Fruit fly (Drosophila melanogaster) whole organism, embryonic: Measurements from ENCODE around the gene Crg-1.

ENCODE experiments used
- Abd-B ChIP-seq: fragments of 200-800 bp; sonication (Bioruptor generic); optimal IDR thresholded peaks from 2 replicates; lab custom pipeline; 2018; ENCODE audit warnings: missing biosample characterization, mild to moderate bottlenecking, missing genetic modification characterization, moderate library complexity
- Blimp-1 ChIP-seq: fragments of 200-800 bp; sonication (Bioruptor generic); optimal IDR thresholded peaks from 3 replicates; lab custom pipeline; 2018; ENCODE audit warnings: missing biosample characterization, missing genetic modification characterization, mild to moderate bottlenecking, moderate library complexity, missing genetic modification reagents
- CG10147 ChIP-seq: fragments of 200-800 bp; sonication (Bioruptor generic); optimal IDR thresholded peaks from 2 replicates; lab custom pipeline; 2019; ENCODE audit warnings: missing biosample characterization, mild to moderate bottlenecking, missing genetic modification characterization, moderate library complexity
- CG10543 ChIP-seq: fragments of 200-800 bp; sonication (Bioruptor generic); optimal IDR thresholded peaks from 3 replicates; lab custom pipeline; 2017; ENCODE audit warnings: missing biosample characterization, mild to moderate bottlenecking, missing genetic modification characterization, moderate library complexity
- CG13123 ChIP-seq: fragments of 200-800 bp; sonication (Bioruptor generic); optimal IDR thresholded peaks from 2 replicates; lab custom pipeline; 2016; ENCODE audit warnings: missing biosample characterization, missing genetic modification characterization
- CG13424 ChIP-seq: fragments of 200-800 bp; sonication (Bioruptor generic); optimal IDR thresholded peaks from 2 replicates; lab custom pipeline; 2019; ENCODE audit warnings: missing biosample characterization, mild to moderate bottlenecking, missing genetic modification characterization, moderate library complexity
- CG14014 ChIP-seq: fragments of 200-800 bp; sonication (Bioruptor generic); IDR thresholded peaks from 2 replicates; pipeline ENCODE4 v1.3.6; 2022; ENCODE audit warnings: missing biosample characterization, missing genetic modification characterization
- CG15479 ChIP-seq: fragments of 200-800 bp; sonication (Bioruptor generic); optimal IDR thresholded peaks from 3 replicates; lab custom pipeline; 2019; ENCODE audit warnings: missing biosample characterization, mild to moderate bottlenecking, missing genetic modification characterization, moderate library complexity
- CG1602 ChIP-seq: fragments of 200-800 bp; sonication (Bioruptor generic); optimal IDR thresholded peaks from 3 replicates; lab custom pipeline; 2016; ENCODE audit warnings: missing biosample characterization, missing genetic modification characterization
- CG16813 ChIP-seq: fragments of 200-800 bp; sonication (Bioruptor generic); IDR thresholded peaks from 3 replicates; pipeline ENCODE4 v1.3.6; 2022; ENCODE audit warnings: missing biosample characterization, missing genetic modification characterization; ENCODE audit not compliant: partially characterized antibody
- CG17359 ChIP-seq: fragments of 200-800 bp; sonication (Bioruptor generic); optimal IDR thresholded peaks from 3 replicates; lab custom pipeline; 2018; ENCODE audit warnings: missing biosample characterization, mild to moderate bottlenecking, missing genetic modification characterization, moderate library complexity
- CG17612 ChIP-seq: fragments of 200-800 bp; sonication (Bioruptor generic); IDR thresholded peaks from 2 replicates; pipeline ENCODE4 v1.3.6; 2022; ENCODE audit warnings: missing biosample characterization, missing genetic modification characterization
- CG33557 ChIP-seq: fragments of 200-800 bp; sonication (Bioruptor generic); optimal IDR thresholded peaks from 2 replicates; lab custom pipeline; 2019; ENCODE audit warnings: missing biosample characterization, mild to moderate bottlenecking, missing genetic modification characterization, moderate library complexity
- CG3407 ChIP-seq: fragments of 200-800 bp; sonication (Bioruptor generic); optimal IDR thresholded peaks from 2 replicates; lab custom pipeline; 2018; ENCODE audit warnings: missing biosample characterization, mild to moderate bottlenecking, missing genetic modification characterization
- CG34376 ChIP-seq: fragments of 200-800 bp; sonication (Bioruptor generic); optimal IDR thresholded peaks from 2 replicates; lab custom pipeline; 2018; ENCODE audit warnings: missing biosample characterization, mild to moderate bottlenecking, missing genetic modification characterization
- CG4328 ChIP-seq: fragments of 200-800 bp; sonication (Bioruptor generic); optimal IDR thresholded peaks from 3 replicates; lab custom pipeline; 2017; ENCODE audit warnings: missing biosample characterization, missing genetic modification reagents, missing genetic modification characterization
- CG4730 ChIP-seq: fragments of 200-800 bp; sonication (Bioruptor generic); IDR thresholded peaks from 2 replicates; pipeline ENCODE4 v1.3.6; 2022; ENCODE audit warnings: missing biosample characterization, missing genetic modification characterization
- CG5180 ChIP-seq: fragments of 200-800 bp; sonication (Bioruptor generic); optimal IDR thresholded peaks from 3 replicates; lab custom pipeline; 2017; ENCODE audit warnings: missing biosample characterization, missing genetic modification characterization, mild to moderate bottlenecking, moderate library complexity, missing genetic modification reagents
- CG6254 ChIP-seq: fragments of 200-800 bp; sonication (Bioruptor generic); optimal IDR thresholded peaks from 3 replicates; lab custom pipeline; 2017; ENCODE audit warnings: mild to moderate bottlenecking, missing biosample characterization, missing genetic modification reagents, missing genetic modification characterization
- CG6272 ChIP-seq: fragments of 200-800 bp; sonication (Bioruptor generic); IDR thresholded peaks from 2 replicates; pipeline ENCODE4 v1.3.6; 2022; ENCODE audit warnings: missing biosample characterization, missing genetic modification characterization
- CG7271 ChIP-seq: fragments of 200-800 bp; sonication (Bioruptor generic); optimal IDR thresholded peaks from 2 replicates; lab custom pipeline; 2018; ENCODE audit warnings: missing biosample characterization, mild to moderate bottlenecking, missing genetic modification characterization, moderate library complexity
- CG7556 ChIP-seq: fragments of 200-800 bp; sonication (Bioruptor generic); optimal IDR thresholded peaks from 2 replicates; lab custom pipeline; 2017; ENCODE audit warnings: missing biosample characterization, mild to moderate bottlenecking, missing genetic modification characterization
- CG8281 ChIP-seq: fragments of 200-800 bp; sonication (Bioruptor generic); optimal IDR thresholded peaks from 2 replicates; lab custom pipeline; 2018; ENCODE audit warnings: missing biosample characterization, mild to moderate bottlenecking, missing genetic modification characterization, moderate library complexity
- CG8388 ChIP-seq: fragments of 200-800 bp; sonication (Bioruptor generic); optimal IDR thresholded peaks from 2 replicates; lab custom pipeline; 2019; ENCODE audit warnings: missing biosample characterization, mild to moderate bottlenecking, missing genetic modification characterization, moderate library complexity
- CG9932 ChIP-seq: fragments of 200-800 bp; sonication (Bioruptor generic); IDR thresholded peaks from 2 replicates; pipeline ENCODE4 v1.3.6; 2022; ENCODE audit warnings: missing biosample characterization, missing genetic modification characterization
- CHES-1-like ChIP-seq: fragments of 200-800 bp; sonication (Bioruptor generic); optimal IDR thresholded peaks from 2 replicates; lab custom pipeline; 2016; ENCODE audit warnings: missing biosample characterization, missing genetic modification characterization
- CoRest ChIP-seq: fragments of 200-800 bp; sonication (Bioruptor generic); optimal IDR thresholded peaks from 3 replicates; lab custom pipeline; 2018; ENCODE audit warnings: missing biosample characterization, mild to moderate bottlenecking, missing genetic modification characterization, moderate library complexity
- Dp ChIP-seq: fragments of 200-800 bp; sonication (Bioruptor generic); optimal IDR thresholded peaks from 2 replicates; lab custom pipeline; 2018; ENCODE audit warnings: missing biosample characterization, mild to moderate bottlenecking, missing genetic modification characterization, moderate library complexity
- Ets97D ChIP-seq: fragments of 200-800 bp; sonication (Bioruptor generic); optimal IDR thresholded peaks from 3 replicates; lab custom pipeline; 2016; ENCODE audit warnings: missing biosample characterization, missing genetic modification characterization
- H2.0 ChIP-seq: fragments of 200-800 bp; sonication (Bioruptor generic); IDR thresholded peaks from 2 replicates; pipeline ENCODE4 v1.3.6; 2022; ENCODE audit warnings: missing biosample characterization, missing genetic modification characterization
- HLH54F ChIP-seq: fragments of 200-800 bp; sonication (Bioruptor generic); optimal IDR thresholded peaks from 3 replicates; lab custom pipeline; 2016; ENCODE audit warnings: missing biosample characterization, missing genetic modification characterization
- Hey ChIP-seq: fragments of 200-800 bp; sonication (Bioruptor generic); optimal IDR thresholded peaks from 3 replicates; lab custom pipeline; 2018; ENCODE audit warnings: missing biosample characterization, mild to moderate bottlenecking, missing genetic modification characterization
- Jarid2 ChIP-seq: fragments of 200-800 bp; sonication (Bioruptor generic); optimal IDR thresholded peaks from 3 replicates; lab custom pipeline; 2017; ENCODE audit warnings: mild to moderate bottlenecking, missing biosample characterization, missing genetic modification reagents, missing genetic modification characterization
- PHDP ChIP-seq: fragments of 200-800 bp; sonication (Bioruptor generic); optimal IDR thresholded peaks from 3 replicates; lab custom pipeline; 2018; ENCODE audit warnings: missing biosample characterization, mild to moderate bottlenecking, missing genetic modification characterization, moderate library complexity
- Poxn ChIP-seq: fragments of 200-800 bp; sonication (Bioruptor generic); IDR thresholded peaks from 2 replicates; pipeline ENCODE4 v1.3.6; 2022; ENCODE audit warnings: missing biosample characterization, missing genetic modification characterization
- Sry-β ChIP-seq: fragments of 200-800 bp; sonication (Bioruptor generic); optimal IDR thresholded peaks from 2 replicates; lab custom pipeline; 2018; ENCODE audit warnings: missing biosample characterization, mild to moderate bottlenecking, missing genetic modification characterization, moderate library complexity
- croc ChIP-seq: fragments of 200-800 bp; sonication (Bioruptor generic); conservative IDR thresholded peaks from 3 replicates; pipeline ENCODE4 v1.3.6; 2022; ENCODE audit warnings: missing biosample characterization, missing genetic modification characterization
- crol ChIP-seq: fragments of 200-800 bp; sonication (Bioruptor generic); IDR thresholded peaks from 2 replicates; pipeline ENCODE4 v1.3.6; 2022; ENCODE audit warnings: missing biosample characterization, missing genetic modification characterization
- gsb-n ChIP-seq: fragments of 200-800 bp; sonication (Bioruptor generic); optimal IDR thresholded peaks from 3 replicates; lab custom pipeline; 2018; ENCODE audit warnings: missing biosample characterization, mild to moderate bottlenecking, missing genetic modification characterization
- jing ChIP-seq: fragments of 200-800 bp; sonication (Bioruptor generic); optimal IDR thresholded peaks from 2 replicates; lab custom pipeline; 2018; ENCODE audit warnings: missing biosample characterization, mild to moderate bottlenecking, missing genetic modification characterization
- jumu ChIP-seq: fragments of 200-800 bp; sonication (Bioruptor generic); optimal IDR thresholded peaks from 3 replicates; lab custom pipeline; 2016; ENCODE audit warnings: missing biosample characterization, missing genetic modification characterization
- klu ChIP-seq: fragments of 200-800 bp; sonication (Bioruptor generic); IDR thresholded peaks from 2 replicates; pipeline ENCODE4 v1.3.6; 2022; ENCODE audit warnings: missing biosample characterization, missing genetic modification characterization
- nau ChIP-seq: fragments of 200-800 bp; sonication (Bioruptor generic); optimal IDR thresholded peaks from 3 replicates; lab custom pipeline; 2017; ENCODE audit warnings: missing biosample characterization, mild to moderate bottlenecking, missing genetic modification characterization, missing genetic modification reagents
- peb ChIP-seq: fragments of 200-800 bp; sonication (Bioruptor generic); IDR thresholded peaks from 2 replicates; pipeline ENCODE4 v1.3.6; 2022; ENCODE audit warnings: missing biosample characterization, missing genetic modification characterization
- sc ChIP-seq, 3 experiments: fragments of >200 bp in 2 of 3; fragments of 200-800 bp in 1 of 3; sonication (Bioruptor generic) in 1 of 3; optimal IDR thresholded peaks; 2 replicates in 2 of 3; 3 replicates in 1 of 3; lab custom pipeline; 2017; ENCODE audit warnings: mild to moderate bottlenecking in 1 of 3, missing biosample characterization in 1 of 3, missing genetic modification characterization in 1 of 3, missing genetic modification reagents in 1 of 3
- tll ChIP-seq, 2 experiments: fragments of 200-800 bp in 1 of 2; fragments of >200 bp in 1 of 2; sonication (Bioruptor generic) in 1 of 2; optimal IDR thresholded peaks; 2 replicates each; lab custom pipeline; 2017 to 2019; ENCODE audit warnings: missing biosample characterization in 2 of 2, missing genetic modification characterization in 2 of 2, mild to moderate bottlenecking in 1 of 2, moderate library complexity in 1 of 2

Crg-1 gene

DNA sequence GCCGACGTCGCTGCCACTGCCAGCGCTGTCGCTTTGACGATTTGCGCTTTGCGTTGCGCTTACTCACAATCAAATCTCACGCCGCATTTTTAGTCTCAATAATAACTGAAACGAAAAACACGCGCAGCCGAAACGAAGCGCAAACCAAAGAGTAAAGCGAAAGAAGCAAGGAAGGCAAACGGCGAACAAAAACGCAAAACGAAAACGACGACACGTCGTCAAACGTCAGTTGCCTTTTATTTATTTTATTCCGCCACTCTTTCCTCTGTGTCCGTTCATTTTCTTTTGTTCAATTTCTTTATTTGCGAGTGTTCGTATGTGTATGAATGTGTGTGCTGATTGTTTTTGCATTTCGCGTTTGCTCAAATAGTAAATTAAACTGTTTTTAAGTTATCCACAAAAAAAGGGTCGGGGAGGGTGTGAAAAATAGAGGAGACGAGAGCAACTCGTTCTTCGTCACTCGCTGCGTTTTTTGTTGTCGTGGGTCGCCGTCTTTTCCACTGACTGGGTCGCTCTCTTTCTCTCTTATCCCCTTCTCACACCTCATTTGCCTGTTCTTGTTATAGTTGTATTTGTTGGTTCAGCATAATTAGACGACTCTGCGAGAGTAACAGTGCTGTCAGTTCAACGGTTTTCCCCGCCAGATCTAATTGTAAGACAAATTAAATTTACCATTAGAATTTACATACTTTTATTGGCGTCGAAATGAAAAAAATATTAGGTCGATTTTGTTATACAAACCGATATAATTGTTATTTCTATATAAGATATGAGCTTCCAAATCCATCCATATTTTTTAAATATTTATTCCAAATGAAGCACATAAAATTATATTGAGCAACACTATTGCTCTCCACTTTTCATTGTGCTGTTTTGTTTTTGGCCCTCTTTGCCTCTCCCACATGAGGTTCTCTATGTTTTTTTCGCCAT lies 19.9 kb upstream of the Crg-1 start (continued):
- TF ChIP-seq tll (GFP tag; optimal IDR thresholded peaks at IDR 0.05; lab: Kevin White, UChicago) (no peak), CG5180 (peak; percentile 64), H2.0 (peak; percentile 65; the same call in 1 of the 2 replicates), CG10543 (GFP tag; lab: Kevin White, UChicago) (peak; percentile 88), CG33557 (GFP tag; lab: Kevin White, UChicago) (peak; percentile 68), jumu (GFP tag; lab: Kevin White, UChicago) (no peak), Poxn (GFP tag; lab: Robert Waterston, UW) (0 out of 2 replicates have a peak, but pooled peaks have one; percentile 16), Jarid2 (GFP tag; lab: Kevin White, UChicago) (peak; percentile 36), peb (GFP tag; lab: Robert Waterston, UW) (0 out of 2 replicates have a peak, but pooled peaks have one; percentile 34), croc (GFP tag; lab: Robert Waterston, UW) (no peak), CHES-1-like (peak; percentile 36), CG9932 (GFP tag; lab: Robert Waterston, UW) (peak; percentile 83), CG6272 (GFP tag; lab: Robert Waterston, UW) (peak; percentile 31; the same call in 1 of the 2 replicates), CG7271 (tag; lab: Kevin White, UChicago) (peak; percentile 11), CoRest (tag; lab: Kevin White, UChicago) (peak; percentile 86), CG3407 (GFP tag; lab: Kevin White, UChicago) (peak; percentile 26), CG13424 (tag; lab: Kevin White, UChicago) (peak; percentile 84), CG6254 (GFP tag; lab: Kevin White, UChicago) (peak; percentile 37), CG8281 (peak; percentile 56), Blimp-1 (GFP tag; lab: Kevin White, UChicago) (peak; percentile 68), klu (GFP tag; lab: Robert Waterston, UW) (peak; percentile 59), Sry-β (peak; percentile 95), CG8388 (GFP tag; lab: Kevin White, UChicago) (peak; percentile 70), CG13123 (no peak), CG1602 (GFP tag; lab: Kevin White, UChicago) (peak; percentile 57), PHDP (peak; percentile 88), CG4730 (GFP tag; lab: Robert Waterston, UW) (peak; percentile 10; the same call in 1 of the 2 replicates), CG10147 (peak; percentile 83), Ets97D (GFP tag; lab: Kevin White, UChicago) (no peak), crol (GFP tag; lab: Robert Waterston, UW) (peak; percentile 69), jing (GFP tag; lab: Kevin White, UChicago) (peak; percentile 11), CG4328 (GFP tag; lab: Kevin White, UChicago) (peak; percentile 70), CG17359 (tag; lab: Kevin White, UChicago) (peak; percentile 67), CG15479 (GFP tag; lab: Kevin White, UChicago) (peak; percentile 13), Abd-B (GFP tag; lab: Kevin White, UChicago) (peak; percentile 46), CG16813 (GFP tag; lab: Robert Waterston, UW) (no peak), CG34376 (peak; percentile 72), Dp (GFP tag; lab: Kevin White, UChicago) (no peak), CG14014 (GFP tag; lab: Robert Waterston, UW) (peak; percentile 79), HLH54F (GFP tag; lab: Kevin White, UChicago) (peak; percentile 3), CG7556 (GFP tag; lab: Kevin White, UChicago) (peak; percentile 81), sc (optimal IDR thresholded peaks at IDR 0.05; lab: Kevin White, UChicago) (no peak), sc (GFP tag; optimal IDR thresholded peaks at IDR 0.05; lab: Kevin White, UChicago) (peak; percentile 29), nau (GFP tag; lab: Kevin White, UChicago) (peak; percentile 50), Hey (tag; lab: Kevin White, UChicago) (peak; percentile 32), CG17612 (no peak), gsb-n (tag; lab: Kevin White, UChicago) (peak; percentile 76)
